Fruit fly (Drosophila melanogaster): ENCODE measurements around the gene CG17803.

DNA sequence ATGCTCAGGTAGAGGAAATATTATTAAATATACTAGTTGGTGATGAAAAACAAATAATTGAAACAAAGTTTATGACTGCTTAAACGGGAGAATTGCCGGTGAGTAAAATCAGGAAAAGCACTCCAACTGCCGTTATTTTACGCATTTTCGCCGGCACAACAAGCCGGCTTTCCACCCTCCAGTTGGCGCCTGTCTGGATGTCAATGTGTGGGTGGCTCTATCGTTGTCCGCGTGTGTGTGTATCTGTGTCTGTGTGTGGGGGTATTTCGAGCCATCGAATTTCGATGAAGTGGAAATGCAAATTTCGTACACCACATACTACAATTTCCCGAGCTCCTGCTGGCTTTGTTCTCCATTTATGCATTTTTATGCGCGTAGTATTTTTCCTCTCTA is 10.4 kb upstream of the CG17803 start:
- TF ChIP-seq fd96Ca (GFP tag; IDR thresholded peaks at IDR 0.05) (no peak), CG9948 (tag; optimal IDR thresholded peaks at IDR 0.05) (no peak), EcR (GFP tag; optimal IDR thresholded peaks at IDR 0.05) (no peak), CG34367 (tag; optimal IDR thresholded peaks at IDR 0.05) (no peak), CG32121 (GFP tag; IDR thresholded peaks at IDR 0.05) (no peak), rn (GFP tag; IDR thresholded peaks at IDR 0.05) (no peak), Pif1B (GFP tag; optimal IDR thresholded peaks at IDR 0.05) (no peak), CG12605 (GFP tag; IDR thresholded peaks at IDR 0.05) (no peak), D1 (tag; optimal IDR thresholded peaks at IDR 0.05) (no peak), Snoo (tag; optimal IDR thresholded peaks at IDR 0.05) (no peak)

Measured in whole organism, pupa.